Fruit fly (Drosophila melanogaster) whole organism, embryonic: ENCODE data around the gene Nak.

Experiments used
- Antp ChIP-seq: fragments of 200-800 bp; sonication (Bioruptor generic); optimal IDR thresholded peaks from 3 replicates; lab custom pipeline; 2016; ENCODE audit warnings: missing biosample characterization, missing genetic modification characterization
- Bgb ChIP-seq: fragments of 200-800 bp; sonication (Bioruptor generic); IDR thresholded peaks from 2 replicates; pipeline ENCODE4 v1.3.6; 2022; ENCODE audit warnings: missing biosample characterization, missing genetic modification characterization; ENCODE audit not compliant: partially characterized antibody
- CG10366 ChIP-seq: fragments of 200-800 bp; sonication (Bioruptor generic); IDR thresholded peaks from 2 replicates; pipeline ENCODE4 v1.3.6; 2022; ENCODE audit warnings: missing biosample characterization, missing genetic modification characterization
- CG10543 ChIP-seq: fragments of 200-800 bp; sonication (Bioruptor generic); optimal IDR thresholded peaks from 3 replicates; lab custom pipeline; 2017; ENCODE audit warnings: missing biosample characterization, mild to moderate bottlenecking, missing genetic modification characterization, moderate library complexity
- CG11504 ChIP-seq: fragments of 200-800 bp; sonication (Bioruptor generic); optimal IDR thresholded peaks from 3 replicates; lab custom pipeline; 2019; ENCODE audit warnings: missing biosample characterization, mild to moderate bottlenecking, missing genetic modification characterization, moderate library complexity
- CG12744 ChIP-seq: fragments of 200-800 bp; sonication (Bioruptor generic); optimal IDR thresholded peaks from 2 replicates; lab custom pipeline; 2016; ENCODE audit warnings: missing biosample characterization, missing genetic modification characterization
- CG14050 ChIP-seq: fragments of 200-800 bp; sonication (Bioruptor generic); IDR thresholded peaks from 3 replicates; pipeline ENCODE4 v1.3.6; 2022; ENCODE audit warnings: missing biosample characterization, missing genetic modification characterization
- CG15479 ChIP-seq: fragments of 200-800 bp; sonication (Bioruptor generic); optimal IDR thresholded peaks from 3 replicates; lab custom pipeline; 2019; ENCODE audit warnings: missing biosample characterization, mild to moderate bottlenecking, missing genetic modification characterization, moderate library complexity
- CG16863 ChIP-seq: fragments of 200-800 bp; sonication (Bioruptor generic); optimal IDR thresholded peaks from 3 replicates; lab custom pipeline; 2016; ENCODE audit warnings: missing biosample characterization, missing genetic modification characterization
- CG17328 ChIP-seq: fragments of 200-800 bp; sonication (Bioruptor generic); IDR thresholded peaks from 2 replicates; pipeline ENCODE4 v1.3.6; 2022; ENCODE audit warnings: missing biosample characterization, missing genetic modification characterization
- CG18262 ChIP-seq: fragments of 200-800 bp; optimal IDR thresholded peaks from 3 replicates; lab custom pipeline; 2019; ENCODE audit warnings: missing biosample characterization, mild to moderate bottlenecking, missing genetic modification characterization, moderate library complexity
- CG30020 ChIP-seq: fragments of 200-800 bp; optimal IDR thresholded peaks from 2 replicates; lab custom pipeline; 2019; ENCODE audit warnings: missing biosample characterization, mild to moderate bottlenecking, missing genetic modification characterization, moderate library complexity
- CG3163 ChIP-seq: fragments of 200-800 bp; sonication (Bioruptor generic); optimal IDR thresholded peaks from 3 replicates; lab custom pipeline; 2016; ENCODE audit warnings: missing biosample characterization, missing genetic modification characterization
- CG34224 ChIP-seq: fragments of 200-800 bp; sonication (Bioruptor generic); IDR thresholded peaks from 3 replicates; pipeline ENCODE4 v1.3.6; 2022; ENCODE audit warnings: missing biosample characterization, missing genetic modification characterization; ENCODE audit not compliant: partially characterized antibody
- CG6689 ChIP-seq: fragments of 200-800 bp; sonication (Bioruptor generic); IDR thresholded peaks from 2 replicates; pipeline ENCODE4 v1.3.6; 2022; ENCODE audit warnings: missing biosample characterization, missing genetic modification characterization
- CG6791 ChIP-seq: fragments of 200-800 bp; sonication (Bioruptor generic); IDR thresholded peaks from 3 replicates; pipeline ENCODE4 v1.3.6; 2022; ENCODE audit warnings: missing biosample characterization, missing genetic modification characterization; ENCODE audit not compliant: partially characterized antibody
- CG7271 ChIP-seq: fragments of 200-800 bp; sonication (Bioruptor generic); optimal IDR thresholded peaks from 2 replicates; lab custom pipeline; 2018; ENCODE audit warnings: missing biosample characterization, mild to moderate bottlenecking, missing genetic modification characterization, moderate library complexity
- Dbx ChIP-seq: fragments of 200-800 bp; sonication (Bioruptor generic); IDR thresholded peaks from 3 replicates; pipeline ENCODE4 v1.3.6; 2022; ENCODE audit warnings: missing biosample characterization, missing genetic modification characterization
- Ets97D ChIP-seq: fragments of 200-800 bp; sonication (Bioruptor generic); optimal IDR thresholded peaks from 3 replicates; lab custom pipeline; 2016; ENCODE audit warnings: missing biosample characterization, missing genetic modification characterization
- Gsc ChIP-seq: fragments of 200-800 bp; sonication (Bioruptor generic); IDR thresholded peaks from 2 replicates; pipeline ENCODE4 v1.3.6; 2022; ENCODE audit warnings: missing biosample characterization, missing genetic modification characterization
- Hmx ChIP-seq: fragments of 200-800 bp; sonication (Bioruptor generic); optimal IDR thresholded peaks from 2 replicates; lab custom pipeline; 2016; ENCODE audit warnings: missing biosample characterization, missing genetic modification characterization
- MTF-1 ChIP-seq: fragments of 200-800 bp; sonication (Bioruptor generic); optimal IDR thresholded peaks from 2 replicates; lab custom pipeline; 2018; ENCODE audit warnings: missing biosample characterization, mild to moderate bottlenecking, missing genetic modification characterization, borderline replicate concordance
- NC2β ChIP-seq: fragments of 200-800 bp; sonication (Bioruptor generic); optimal IDR thresholded peaks from 2 replicates; lab custom pipeline; 2016; ENCODE audit warnings: missing biosample characterization, missing genetic modification characterization
- Nf-YC ChIP-seq: fragments of 200-800 bp; optimal IDR thresholded peaks from 3 replicates; lab custom pipeline; 2019; ENCODE audit warnings: missing biosample characterization, mild to moderate bottlenecking, missing genetic modification characterization, moderate library complexity
- Taf1 ChIP-seq: fragments of 200-800 bp; sonication (Bioruptor generic); IDR thresholded peaks from 2 replicates; pipeline ENCODE4 v1.3.6; 2022; ENCODE audit warnings: missing biosample characterization, missing genetic modification characterization
- al ChIP-seq: fragments of 200-800 bp; sonication (Bioruptor generic); IDR thresholded peaks from 2 replicates; pipeline ENCODE4 v1.3.6; 2022; ENCODE audit warnings: missing biosample characterization, missing genetic modification characterization
- btn ChIP-seq: fragments of 200-800 bp; sonication (Bioruptor generic); optimal IDR thresholded peaks from 2 replicates; lab custom pipeline; 2016; ENCODE audit warnings: missing biosample characterization, missing genetic modification characterization
- cad ChIP-seq: fragments of >200 bp; optimal IDR thresholded peaks from 2 replicates; lab custom pipeline; 2017; ENCODE audit warnings: missing biosample characterization, missing genetic modification characterization
- ci ChIP-seq: fragments of 200-800 bp; sonication (Bioruptor generic); IDR thresholded peaks from 3 replicates; pipeline ENCODE4 v1.3.6; 2022; ENCODE audit warnings: missing biosample characterization, missing genetic modification characterization
- dysf ChIP-seq: fragments of 200-800 bp; sonication (Bioruptor generic); IDR thresholded peaks from 3 replicates; pipeline ENCODE4 v1.3.6; 2022; ENCODE audit warnings: missing biosample characterization, missing genetic modification characterization
- ewg ChIP-seq: fragments of 200-800 bp; sonication (Bioruptor generic); optimal IDR thresholded peaks from 3 replicates; lab custom pipeline; 2017; ENCODE audit warnings: mild to moderate bottlenecking, missing biosample characterization, missing genetic modification reagents, missing genetic modification characterization
- fd102C ChIP-seq: fragments of 200-800 bp; sonication (Bioruptor generic); optimal IDR thresholded peaks from 2 replicates; lab custom pipeline; 2018; ENCODE audit warnings: missing biosample characterization, mild to moderate bottlenecking, missing genetic modification characterization, moderate library complexity
- fu2 ChIP-seq: fragments of 200-800 bp; sonication (Bioruptor generic); optimal IDR thresholded peaks from 2 replicates; lab custom pipeline; 2016; ENCODE audit warnings: missing biosample characterization, missing genetic modification characterization
- gsb ChIP-seq: fragments of 200-800 bp; sonication (Bioruptor generic); IDR thresholded peaks from 2 replicates; pipeline ENCODE4 v1.3.6; 2022; ENCODE audit warnings: missing biosample characterization, missing genetic modification characterization
- hb ChIP-seq: fragments of 200-800 bp; sonication (Bioruptor generic); IDR thresholded peaks from 3 replicates; pipeline ENCODE4 v1.3.6; 2022; ENCODE audit warnings: missing biosample characterization, missing genetic modification characterization; ENCODE audit not compliant: partially characterized antibody
- lbe ChIP-seq: fragments of 200-800 bp; sonication (Bioruptor generic); optimal IDR thresholded peaks from 2 replicates; lab custom pipeline; 2016; ENCODE audit warnings: missing biosample characterization, mild to moderate bottlenecking, missing genetic modification characterization
- lov ChIP-seq, 2 experiments: fragments of 200-800 bp in 1 of 2; fragments of >200 bp in 1 of 2; sonication (Bioruptor generic) in 1 of 2; IDR thresholded peaks in 1 of 2; optimal IDR thresholded peaks in 1 of 2; 2 replicates in 1 of 2; 3 replicates in 1 of 2; pipeline versions ENCODE4 v1.3.6 to Lab custom; 2017 to 2022; ENCODE audit warnings: missing biosample characterization in 1 of 2, missing genetic modification characterization in 1 of 2
- nerfin-1 ChIP-seq: fragments of 200-800 bp; sonication (Bioruptor generic); optimal IDR thresholded peaks from 3 replicates; lab custom pipeline; 2019; ENCODE audit warnings: missing biosample characterization, mild to moderate bottlenecking, missing genetic modification characterization, moderate library complexity
- onecut ChIP-seq: fragments of 200-800 bp; sonication (Bioruptor generic); IDR thresholded peaks from 2 replicates; pipeline ENCODE4 v1.3.6; 2022; ENCODE audit warnings: missing biosample characterization, missing genetic modification characterization
- otp ChIP-seq: fragments of 200-800 bp; sonication (Bioruptor generic); IDR thresholded peaks from 3 replicates; pipeline ENCODE4, ENCODE4 v1.3.6; 2022; ENCODE audit warnings: missing biosample characterization, missing genetic modification characterization
- pfk ChIP-seq: fragments of 200-800 bp; sonication (Bioruptor generic); optimal IDR thresholded peaks from 2 replicates; lab custom pipeline; 2018; ENCODE audit warnings: missing biosample characterization, mild to moderate bottlenecking, missing genetic modification characterization, moderate library complexity
- pros ChIP-seq: fragments of 200-800 bp; sonication (Bioruptor generic); optimal IDR thresholded peaks from 3 replicates; lab custom pipeline; 2019; ENCODE audit warnings: missing biosample characterization, mild to moderate bottlenecking, missing genetic modification characterization, moderate library complexity
- pzg ChIP-seq: fragments of 200-800 bp; sonication (Bioruptor generic); optimal IDR thresholded peaks from 3 replicates; lab custom pipeline; 2018; ENCODE audit warnings: missing biosample characterization, mild to moderate bottlenecking, missing genetic modification characterization, moderate library complexity
- salm ChIP-seq: fragments of 200-800 bp; sonication (Bioruptor generic); optimal IDR thresholded peaks from 2 replicates; lab custom pipeline; 2018; ENCODE audit warnings: missing biosample characterization, mild to moderate bottlenecking, missing genetic modification characterization
- sc ChIP-seq, 3 experiments: fragments of >200 bp in 2 of 3; fragments of 200-800 bp in 1 of 3; sonication (Bioruptor generic) in 1 of 3; optimal IDR thresholded peaks; 2 replicates in 2 of 3; 3 replicates in 1 of 3; lab custom pipeline; 2017; ENCODE audit warnings: mild to moderate bottlenecking in 1 of 3, missing biosample characterization in 1 of 3, missing genetic modification characterization in 1 of 3, missing genetic modification reagents in 1 of 3
- stwl ChIP-seq: fragments of 200-800 bp; sonication (Bioruptor generic); optimal IDR thresholded peaks from 3 replicates; lab custom pipeline; 2018; ENCODE audit warnings: missing biosample characterization, mild to moderate bottlenecking, missing genetic modification characterization, moderate library complexity
- tup ChIP-seq: fragments of 200-800 bp; sonication (Bioruptor generic); optimal IDR thresholded peaks from 2 replicates; lab custom pipeline; 2016; ENCODE audit warnings: missing biosample characterization, mild to moderate bottlenecking, missing genetic modification characterization, moderate library complexity
- twi ChIP-seq: fragments of 200-800 bp; optimal IDR thresholded peaks from 2 replicates; lab custom pipeline; 2019; ENCODE audit warnings: missing biosample characterization, mild to moderate bottlenecking, missing genetic modification characterization, moderate library complexity
- unpg ChIP-seq: fragments of 200-800 bp; sonication (Bioruptor generic); optimal IDR thresholded peaks from 3 replicates; lab custom pipeline; 2018; ENCODE audit warnings: missing biosample characterization, mild to moderate bottlenecking, missing genetic modification characterization, moderate library complexity
- vfl ChIP-seq: fragments of 200-800 bp; sonication (Bioruptor generic); optimal IDR thresholded peaks from 2 replicates; lab custom pipeline; 2016; ENCODE audit warnings: missing biosample characterization, missing genetic modification characterization

Gene Nak

dm6 chr2L:18947515-18947998 lies 21.0 kb downstream of the Nak start (continued):
- TF ChIP-seq Hmx (GFP tag; lab: Kevin White, UChicago), result no peak
- TF ChIP-seq ci (GFP tag; lab: Robert Waterston, UW), result no peak
- no peak for TF ChIP-seq Dbx (GFP tag; lab: Robert Waterston, UW)
- no peak for TF ChIP-seq al
- TF ChIP-seq ewg (GFP tag; lab: Kevin White, UChicago), result no peak
- TF ChIP-seq otp (GFP tag; lab: Robert Waterston, UW), result no peak
- no peak for TF ChIP-seq salm (tag; lab: Kevin White, UChicago)
- no peak for TF ChIP-seq btn (GFP tag; lab: Kevin White, UChicago)
- no peak for TF ChIP-seq CG12744 (GFP tag; lab: Kevin White, UChicago)
- TF ChIP-seq CG14050, result no peak
- peak; percentile 95 for TF ChIP-seq pfk
- TF ChIP-seq unpg (GFP tag; lab: Kevin White, UChicago), result no peak
- no peak for TF ChIP-seq CG30020 (tag; lab: Kevin White, UChicago)
- no peak for TF ChIP-seq pzg (GFP tag; lab: Kevin White, UChicago)
- TF ChIP-seq nerfin-1 (tag; lab: Kevin White, UChicago), result peak; percentile 78
- no peak for TF ChIP-seq CG6689 (GFP tag; lab: Robert Waterston, UW)
- TF ChIP-seq Ets97D (GFP tag; lab: Kevin White, UChicago), result no peak
- no peak for TF ChIP-seq cad (GFP tag; lab: Kevin White, UChicago)
- TF ChIP-seq CG15479, result peak; percentile 73
- no peak for TF ChIP-seq twi
- TF ChIP-seq CG16863 (GFP tag; lab: Kevin White, UChicago), result no peak
- no peak for TF ChIP-seq onecut (GFP tag; lab: Robert Waterston, UW)
- no peak for TF ChIP-seq fu2 (GFP tag; lab: Kevin White, UChicago)
- 0 out of 2 replicates have a peak, but pooled peaks have one; percentile 18 for TF ChIP-seq Bgb
- TF ChIP-seq CG10543, result no peak
- no peak for TF ChIP-seq Gsc
- no peak for TF ChIP-seq vfl (GFP tag; lab: Kevin White, UChicago)
- TF ChIP-seq fd102C (GFP tag; lab: Kevin White, UChicago), result no peak
- no peak for TF ChIP-seq CG17328 (GFP tag; lab: Robert Waterston, UW)
- no peak for TF ChIP-seq CG10366 (GFP tag; lab: Robert Waterston, UW)
- peak; percentile 3 for TF ChIP-seq stwl
- peak; percentile 10 for TF ChIP-seq Nf-YC (tag; lab: Kevin White, UChicago)
- no peak for TF ChIP-seq gsb (GFP tag; lab: Robert Waterston, UW)
- no peak for TF ChIP-seq tup (GFP tag; lab: Kevin White, UChicago)
- no peak for TF ChIP-seq CG18262 (tag; lab: Kevin White, UChicago)
- TF ChIP-seq CG7271 (tag; lab: Kevin White, UChicago), result no peak
- 0 out of 3 replicates have a peak, but pooled peaks have one; percentile 12 for TF ChIP-seq CG34224
- no peak for TF ChIP-seq dysf
- TF ChIP-seq pros (GFP tag; lab: Kevin White, UChicago), result peak; percentile 84
- TF ChIP-seq CG6791 (GFP tag; lab: Robert Waterston, UW), result peak; percentile 73
- no peak for TF ChIP-seq Taf1 (GFP tag; lab: Robert Waterston, UW)
- TF ChIP-seq NC2β (GFP tag; lab: Kevin White, UChicago), result no peak
- TF ChIP-seq hb, result no peak
- TF ChIP-seq CG11504 (tag; lab: Kevin White, UChicago), result peak; percentile 99
- TF ChIP-seq Antp (GFP tag; lab: Kevin White, UChicago), result no peak
- no peak for TF ChIP-seq lov (optimal IDR thresholded peaks at IDR 0.05; lab: Kevin White, UChicago)
- TF ChIP-seq lov (GFP tag; IDR thresholded peaks at IDR 0.05; lab: Robert Waterston, UW), result 0 out of 3 replicates have a peak, but pooled peaks have one; percentile 47
- TF ChIP-seq MTF-1 (GFP tag; lab: Kevin White, UChicago), result no peak
- no peak for TF ChIP-seq lbe (GFP tag; lab: Kevin White, UChicago)
- no peak for TF ChIP-seq CG3163 (GFP tag; lab: Kevin White, UChicago)
- no peak for TF ChIP-seq sc (optimal IDR thresholded peaks at IDR 0.05; lab: Kevin White, UChicago)
- TF ChIP-seq sc (GFP tag; optimal IDR thresholded peaks at IDR 0.05; lab: Kevin White, UChicago), result no peak
